Fruit fly (Drosophila melanogaster): ENCODE results near the gene Pburs.

DNA sequence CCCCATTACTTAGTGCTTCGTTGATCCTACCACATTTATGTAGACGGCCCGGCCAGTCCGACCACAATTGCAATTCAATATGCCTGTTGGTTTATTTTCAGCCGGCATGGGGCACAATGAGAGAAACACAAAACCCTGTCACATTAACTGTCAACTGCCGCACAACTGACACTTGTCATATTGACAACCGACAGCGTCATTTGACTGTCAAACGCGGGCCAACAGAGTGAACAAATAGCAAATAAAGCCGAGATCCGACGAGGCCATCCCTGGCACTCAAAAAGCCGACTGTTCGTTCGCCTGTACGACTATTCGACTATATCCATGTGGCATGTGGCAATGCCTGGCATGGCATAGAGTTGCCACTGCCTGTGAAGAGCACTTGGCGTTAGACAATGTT, 19.2 kb downstream of the Pburs start:
- no peak for TF ChIP-seq Dek (tag; optimal IDR thresholded peaks at IDR 0.05)
- no peak for TF ChIP-seq CG6654 (GFP tag; optimal IDR thresholded peaks at IDR 0.05)
